Fruit fly (Drosophila melanogaster): ENCODE measurements around the gene CG11786.

CG11786 gene

DNA sequence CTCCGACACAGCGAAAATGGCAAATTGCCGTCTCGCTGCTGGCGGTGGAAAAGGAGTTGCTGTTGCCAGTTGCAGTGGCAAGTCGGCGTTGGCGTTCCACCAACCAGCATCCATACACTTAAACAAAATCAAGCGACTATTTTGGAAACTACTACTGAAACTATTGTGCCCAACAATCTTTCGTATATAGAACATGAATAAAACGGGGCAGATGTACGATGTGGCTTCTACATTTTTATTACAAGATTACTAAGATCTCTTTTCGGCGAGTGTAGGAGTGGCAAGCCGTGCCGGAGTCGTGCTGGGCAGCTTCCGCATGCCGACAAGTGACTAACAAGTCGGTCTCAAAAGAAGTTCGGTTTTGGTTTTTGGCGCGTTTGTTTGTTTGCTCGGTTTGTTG lies 49.6 kb upstream of the CG11786 start (continued):
- TF ChIP-seq Hr38 (GFP tag; optimal IDR thresholded peaks at IDR 0.05): peak; percentile 66
- peak; percentile 81 for TF ChIP-seq net (GFP tag; optimal IDR thresholded peaks at IDR 0.05)
- TF ChIP-seq dsx (GFP tag; optimal IDR thresholded peaks at IDR 0.05; ENCODE audit: poor library complexity, severe bottlenecking): no peak
- peak; percentile 57 for TF ChIP-seq topi (GFP tag; optimal IDR thresholded peaks at IDR 0.05)
- TF ChIP-seq Lpt (GFP tag; optimal IDR thresholded peaks at IDR 0.05): peak; percentile 87
- TF ChIP-seq CG31627 (GFP tag; optimal IDR thresholded peaks at IDR 0.05): peak; percentile 56
- peak; percentile 82 for TF ChIP-seq CG6276 (GFP tag; optimal IDR thresholded peaks at IDR 0.05)
- peak; percentile 21 for TF ChIP-seq Met (GFP tag; optimal IDR thresholded peaks at IDR 0.05)
- TF ChIP-seq svp (GFP tag): peak; percentile 73
- no peak for TF ChIP-seq Ets96B (tag; optimal IDR thresholded peaks at IDR 0.05)

DNA sequence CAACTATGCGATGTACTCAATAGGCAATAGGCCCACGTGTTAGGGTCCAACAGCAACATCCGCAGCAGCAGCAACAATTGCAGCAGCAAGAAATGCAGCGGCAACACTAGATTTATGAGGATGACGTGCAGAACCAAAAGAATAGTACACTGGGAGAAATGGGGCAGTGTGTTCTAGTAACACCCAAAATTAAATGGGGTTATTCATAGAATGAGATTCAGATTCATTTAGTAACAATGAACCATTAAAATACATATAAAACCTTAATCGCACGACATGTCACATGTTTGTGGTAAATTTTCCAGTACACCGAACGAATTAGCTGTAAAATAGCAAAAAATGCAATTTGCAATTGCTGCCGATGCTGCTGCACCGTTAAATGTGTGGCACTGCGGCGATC lies 48.8 kb upstream of the CG11786 start:
- TF ChIP-seq CG32006 (GFP tag; optimal IDR thresholded peaks at IDR 0.05): peak; percentile 33
- no peak for TF ChIP-seq Met (GFP tag; optimal IDR thresholded peaks at IDR 0.05)

DNA sequence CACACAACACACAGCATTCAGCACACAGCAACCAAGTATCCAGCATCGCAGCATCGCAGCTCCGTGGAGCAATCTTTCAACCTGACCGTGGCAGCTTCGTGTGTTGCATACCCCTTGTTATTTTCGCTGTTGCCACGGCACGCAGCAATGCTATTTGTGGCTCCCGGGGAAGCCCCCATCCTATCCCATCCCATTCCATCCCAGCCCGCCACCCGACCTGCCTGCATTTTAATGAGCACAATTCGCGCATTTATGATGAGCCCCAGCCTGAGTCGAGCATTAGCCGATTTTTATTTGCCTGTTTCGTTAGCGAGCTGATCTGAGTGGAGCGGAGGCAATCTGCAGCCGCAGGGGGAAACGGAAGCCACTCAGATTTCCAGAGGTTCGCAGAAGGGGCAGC lies 46.5 kb upstream of the CG11786 start:
- TF ChIP-seq CG9139 (GFP tag; optimal IDR thresholded peaks at IDR 0.05): no peak
- no peak for TF ChIP-seq Hr4 (GFP tag; optimal IDR thresholded peaks at IDR 0.05)
- TF ChIP-seq Sox14 (GFP tag; optimal IDR thresholded peaks at IDR 0.05): no peak
- no peak for TF ChIP-seq fkh (GFP tag; optimal IDR thresholded peaks at IDR 0.05)
- no peak for TF ChIP-seq CG8119 (GFP tag; IDR thresholded peaks at IDR 0.05)
- TF ChIP-seq svp (GFP tag): no peak
- TF ChIP-seq fd85E (GFP tag; optimal IDR thresholded peaks at IDR 0.05): no peak
- no peak for TF ChIP-seq CG34406 (GFP tag; optimal IDR thresholded peaks at IDR 0.05)
- TF ChIP-seq CG6276 (GFP tag; optimal IDR thresholded peaks at IDR 0.05): no peak
- TF ChIP-seq net (GFP tag; optimal IDR thresholded peaks at IDR 0.05): no peak
- TF ChIP-seq CG6163 (GFP tag; IDR thresholded peaks at IDR 0.05): no peak
- no peak for TF ChIP-seq Eip93F (GFP tag; optimal IDR thresholded peaks at IDR 0.05)
- TF ChIP-seq Blimp-1 (GFP tag; optimal IDR thresholded peaks at IDR 0.05): no peak
- TF ChIP-seq eg (GFP tag; IDR thresholded peaks at IDR 0.05): no peak
- TF ChIP-seq CG6808 (GFP tag; optimal IDR thresholded peaks at IDR 0.05): no peak
- TF ChIP-seq CG16779 (tag; optimal IDR thresholded peaks at IDR 0.05): no peak
- TF ChIP-seq Eip75B (GFP tag; optimal IDR thresholded peaks at IDR 0.05): no peak
- TF ChIP-seq Gug (GFP tag; IDR thresholded peaks at IDR 0.05): no peak
- TF ChIP-seq CG10631 (GFP tag; optimal IDR thresholded peaks at IDR 0.05): no peak

DNA sequence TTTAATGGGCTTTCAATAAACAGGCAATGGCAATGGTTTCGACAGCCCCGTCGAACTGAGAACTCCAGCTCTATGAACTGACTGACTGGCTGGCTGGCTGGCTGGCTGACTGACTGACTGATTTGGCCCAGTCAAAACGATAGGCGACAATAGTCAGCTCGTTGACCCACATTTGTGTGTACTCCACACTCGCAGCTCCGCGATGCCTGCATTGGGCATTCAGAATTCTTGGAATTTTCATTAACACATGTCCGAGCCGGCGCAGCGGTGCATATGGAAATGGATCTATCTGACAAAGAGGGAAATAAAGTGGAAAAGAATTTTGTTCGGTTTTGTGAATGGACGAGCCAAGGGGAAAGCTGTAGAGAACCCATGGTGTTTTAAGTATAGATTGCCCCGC lies 43.9 kb upstream of the CG11786 start:
- TF ChIP-seq cyc (GFP tag; optimal IDR thresholded peaks at IDR 0.05) (no peak), Hr4 (GFP tag; optimal IDR thresholded peaks at IDR 0.05) (no peak), salr (GFP tag; optimal IDR thresholded peaks at IDR 0.05) (no peak), CG3919 (GFP tag; optimal IDR thresholded peaks at IDR 0.05) (no peak), CG16779 (tag; optimal IDR thresholded peaks at IDR 0.05) (no peak), achi (GFP tag; optimal IDR thresholded peaks at IDR 0.05) (no peak), Smox (GFP tag; optimal IDR thresholded peaks at IDR 0.05) (no peak), CG11294 (GFP tag; IDR thresholded peaks at IDR 0.05) (no peak), Eip75B (GFP tag; optimal IDR thresholded peaks at IDR 0.05) (no peak), net (GFP tag; optimal IDR thresholded peaks at IDR 0.05) (no peak), CG1621 (tag; optimal IDR thresholded peaks at IDR 0.05) (no peak), fd85E (GFP tag; optimal IDR thresholded peaks at IDR 0.05) (no peak), Sox14 (GFP tag; optimal IDR thresholded peaks at IDR 0.05) (no peak), CG6792 (GFP tag; optimal IDR thresholded peaks at IDR 0.05) (no peak)

DNA sequence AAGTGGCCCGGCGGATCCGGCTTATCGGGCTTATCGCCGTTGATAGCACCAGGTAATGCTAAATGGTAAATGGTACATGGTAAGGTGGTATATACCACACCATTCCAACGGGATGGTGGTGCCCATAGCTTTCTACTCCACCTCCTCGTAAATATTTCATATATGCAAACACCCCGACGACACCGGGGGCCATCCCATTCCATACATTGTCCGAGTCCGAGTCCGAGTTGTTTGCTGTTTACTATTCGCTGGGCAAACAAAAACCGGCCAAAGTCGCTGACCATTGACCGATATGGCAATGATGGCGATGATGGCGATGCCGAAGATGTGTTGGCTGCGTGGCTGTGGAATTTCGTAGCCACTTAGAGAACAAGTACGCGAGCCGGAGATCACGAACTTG lies 42.1 kb upstream of the CG11786 start:
- TF ChIP-seq fkh (GFP tag; optimal IDR thresholded peaks at IDR 0.05) (peak; percentile 62), achi (GFP tag; optimal IDR thresholded peaks at IDR 0.05) (no peak)
